Fruit fly (Drosophila melanogaster) whole organism, prepupa: ENCODE measurements around the gene CG13067.
A peak's percentile ranks its signal among the peaks of the same experiment; 100 is the strongest.

Experiments
- Blimp-1 ChIP-seq: fragments of 200-800 bp; sonication (Bioruptor generic); optimal IDR thresholded peaks from 3 replicates; lab custom pipeline; 2017; ENCODE audit warnings: missing biosample characterization, missing genetic modification characterization, mild to moderate bottlenecking, moderate library complexity, missing genetic modification reagents
- CG10631 ChIP-seq: fragments of 200-800 bp; sonication (Bioruptor generic); optimal IDR thresholded peaks from 2 replicates; lab custom pipeline; 2016; ENCODE audit warnings: missing biosample characterization, missing genetic modification characterization
- CG10669 ChIP-seq: fragments of 200-800 bp; sonication (Bioruptor generic); optimal IDR thresholded peaks from 3 replicates; lab custom pipeline; 2018; ENCODE audit warnings: missing biosample characterization, mild to moderate bottlenecking, missing genetic modification characterization, moderate library complexity
- CG11294 ChIP-seq: fragments of 200-800 bp; sonication (Bioruptor generic); IDR thresholded peaks from 2 replicates; pipeline ENCODE4 v1.3.6; 2022; ENCODE audit warnings: missing biosample characterization, missing genetic modification characterization
- CG11762 ChIP-seq: fragments of 200-800 bp; sonication (Bioruptor generic); optimal IDR thresholded peaks from 3 replicates; lab custom pipeline; 2016; ENCODE audit warnings: missing biosample characterization, missing genetic modification characterization; ENCODE audit not compliant: insufficient read depth
- CG11902 ChIP-seq: fragments of 200-800 bp; sonication (Bioruptor generic); optimal IDR thresholded peaks from 3 replicates; lab custom pipeline; 2016; ENCODE audit warnings: missing biosample characterization, missing genetic modification characterization
- CG15336 ChIP-seq: fragments of 200-800 bp; sonication (Bioruptor generic); IDR thresholded peaks from 2 replicates; pipeline ENCODE4 v1.3.6; 2022; ENCODE audit warnings: missing biosample characterization, missing genetic modification characterization
- CG3032 ChIP-seq: fragments of 200-800 bp; optimal IDR thresholded peaks from 2 replicates; lab custom pipeline; 2019; ENCODE audit warnings: missing biosample characterization, mild to moderate bottlenecking, missing genetic modification characterization, moderate library complexity
- CG32006 ChIP-seq: fragments of 200-800 bp; sonication (Bioruptor generic); optimal IDR thresholded peaks from 3 replicates; lab custom pipeline; 2017; ENCODE audit warnings: missing biosample characterization, mild to moderate bottlenecking, missing genetic modification characterization
- CG34406 ChIP-seq: fragments of 200-800 bp; sonication (Bioruptor generic); optimal IDR thresholded peaks from 3 replicates; lab custom pipeline; 2016; ENCODE audit warnings: missing biosample characterization, missing genetic modification characterization
- CG3919 ChIP-seq: fragments of 200-800 bp; sonication (Bioruptor generic); optimal IDR thresholded peaks from 3 replicates; lab custom pipeline; 2016; ENCODE audit warnings: missing biosample characterization, missing genetic modification characterization
- CG4318 ChIP-seq: fragments of 200-800 bp; sonication (Bioruptor generic); optimal IDR thresholded peaks from 3 replicates; lab custom pipeline; 2017; ENCODE audit warnings: missing biosample characterization, mild to moderate bottlenecking, missing genetic modification characterization
- CG6276 ChIP-seq: fragments of 200-800 bp; sonication (Bioruptor generic); optimal IDR thresholded peaks from 2 replicates; lab custom pipeline; 2017; ENCODE audit warnings: missing biosample characterization, mild to moderate bottlenecking, missing genetic modification characterization
- CG6792 ChIP-seq: fragments of 200-800 bp; sonication (Bioruptor generic); optimal IDR thresholded peaks from 3 replicates; lab custom pipeline; 2016; ENCODE audit warnings: missing biosample characterization, missing genetic modification characterization
- CG6808 ChIP-seq: fragments of 200-800 bp; sonication (Bioruptor generic); optimal IDR thresholded peaks from 3 replicates; lab custom pipeline; 2017; ENCODE audit warnings: missing biosample characterization, missing genetic modification characterization, mild to moderate bottlenecking, moderate library complexity, missing genetic modification reagents
- CG6854 ChIP-seq: fragments of 200-800 bp; sonication (Bioruptor generic); optimal IDR thresholded peaks from 2 replicates; lab custom pipeline; 2017; ENCODE audit warnings: missing biosample characterization, mild to moderate bottlenecking, missing genetic modification characterization
- CG7368 ChIP-seq: fragments of 200-800 bp; sonication (Bioruptor generic); optimal IDR thresholded peaks from 3 replicates; lab custom pipeline; 2016; ENCODE audit warnings: missing biosample characterization, missing genetic modification characterization
- CG8119 ChIP-seq: fragments of 200-800 bp; sonication (Bioruptor generic); IDR thresholded peaks from 3 replicates; pipeline ENCODE4 v1.3.6; 2022; ENCODE audit warnings: missing biosample characterization, missing genetic modification characterization
- CG8319 ChIP-seq: fragments of 200-800 bp; sonication (Bioruptor generic); optimal IDR thresholded peaks from 3 replicates; lab custom pipeline; 2016; ENCODE audit warnings: missing biosample characterization, missing genetic modification characterization
- CG8632 ChIP-seq: fragments of 200-800 bp; sonication (Bioruptor generic); optimal IDR thresholded peaks from 3 replicates; lab custom pipeline; 2016; ENCODE audit warnings: missing biosample characterization, missing genetic modification characterization
- CG9139 ChIP-seq: fragments of 200-800 bp; sonication (Bioruptor generic); optimal IDR thresholded peaks from 3 replicates; lab custom pipeline; 2017; ENCODE audit warnings: missing biosample characterization, mild to moderate bottlenecking, missing genetic modification characterization
- Eip78C ChIP-seq: fragments of 200-800 bp; sonication (Bioruptor generic); peaks from one replicate; lab custom pipeline; 2016; ENCODE audit warnings: missing biosample characterization, missing genetic modification characterization
- Eip93F ChIP-seq: fragments of 200-800 bp; sonication (Bioruptor generic); optimal IDR thresholded peaks from 2 replicates; lab custom pipeline; 2016; ENCODE audit warnings: missing biosample characterization, mild to moderate bottlenecking, missing genetic modification characterization
- Ets21C ChIP-seq: fragments of 200-800 bp; sonication (Bioruptor generic); optimal IDR thresholded peaks from 3 replicates; lab custom pipeline; 2016; ENCODE audit warnings: missing biosample characterization, missing genetic modification characterization
- Gug ChIP-seq: fragments of 200-800 bp; sonication (Bioruptor generic); IDR thresholded peaks from 2 replicates; pipeline ENCODE4 v1.3.6; 2022; ENCODE audit warnings: missing biosample characterization, missing genetic modification characterization
- Hr38 ChIP-seq: sonication (Bioruptor generic); optimal IDR thresholded peaks from 2 replicates; lab custom pipeline; 2016; ENCODE audit warnings: missing biosample characterization, missing genetic modification characterization
- Hr39 ChIP-seq: fragments of 200-800 bp; sonication (Bioruptor generic); optimal IDR thresholded peaks from 2 replicates; lab custom pipeline; 2016; ENCODE audit warnings: missing biosample characterization, missing genetic modification characterization
- Lpt ChIP-seq: fragments of 200-800 bp; sonication (Bioruptor generic); optimal IDR thresholded peaks from 3 replicates; lab custom pipeline; 2016; ENCODE audit warnings: missing biosample characterization, missing genetic modification characterization
- Met ChIP-seq: fragments of 200-800 bp; sonication (Bioruptor generic); optimal IDR thresholded peaks from 3 replicates; lab custom pipeline; 2016; ENCODE audit warnings: missing biosample characterization, missing genetic modification characterization
- OdsH ChIP-seq: fragments of 200-800 bp; sonication (Bioruptor generic); optimal IDR thresholded peaks from 3 replicates; lab custom pipeline; 2016; ENCODE audit warnings: missing biosample characterization, missing genetic modification characterization
- Smox ChIP-seq: fragments of 200-800 bp; sonication (Bioruptor generic); optimal IDR thresholded peaks from 3 replicates; lab custom pipeline; 2016; ENCODE audit warnings: missing biosample characterization, missing genetic modification characterization
- Sox102F ChIP-seq: fragments of 200-800 bp; sonication (Bioruptor generic); optimal IDR thresholded peaks from 2 replicates; lab custom pipeline; 2016; ENCODE audit warnings: missing biosample characterization, mild to moderate bottlenecking, missing genetic modification characterization
- Sox14 ChIP-seq: fragments of 200-800 bp; sonication (Bioruptor generic); optimal IDR thresholded peaks from 3 replicates; lab custom pipeline; 2016; ENCODE audit warnings: missing biosample characterization, missing genetic modification characterization
- Sox15 ChIP-seq: fragments of 200-800 bp; sonication (Bioruptor generic); optimal IDR thresholded peaks from 3 replicates; lab custom pipeline; 2016; ENCODE audit warnings: missing biosample characterization, missing genetic modification characterization
- achi ChIP-seq: fragments of 200-800 bp; sonication (Bioruptor generic); optimal IDR thresholded peaks from 3 replicates; lab custom pipeline; 2016; ENCODE audit warnings: missing biosample characterization, missing genetic modification characterization
- cyc ChIP-seq: fragments of 200-800 bp; sonication (Bioruptor generic); optimal IDR thresholded peaks from 3 replicates; lab custom pipeline; 2016; ENCODE audit warnings: missing biosample characterization, missing genetic modification characterization
- dac ChIP-seq: fragments of 200-800 bp; sonication (Bioruptor generic); optimal IDR thresholded peaks from 2 replicates; lab custom pipeline; 2017; ENCODE audit warnings: missing biosample characterization, mild to moderate bottlenecking, missing genetic modification characterization
- dsx ChIP-seq: fragments of 200-800 bp; optimal IDR thresholded peaks from 3 replicates; lab custom pipeline; 2019; ENCODE audit warnings: missing biosample characterization, mild to moderate bottlenecking, missing genetic modification characterization, moderate library complexity; ENCODE audit not compliant: poor library complexity, severe bottlenecking
- eg ChIP-seq: fragments of 200-800 bp; sonication (Bioruptor generic); IDR thresholded peaks from 3 replicates; pipeline ENCODE4 v1.3.6; 2022; ENCODE audit warnings: missing biosample characterization, missing genetic modification characterization
- esn ChIP-seq: fragments of 200-800 bp; sonication (Bioruptor generic); optimal IDR thresholded peaks from 2 replicates; lab custom pipeline; 2016; ENCODE audit warnings: missing biosample characterization, mild to moderate bottlenecking, missing genetic modification characterization, moderate library complexity
- fd59A ChIP-seq: fragments of 200-800 bp; sonication (Bioruptor generic); optimal IDR thresholded peaks from 2 replicates; lab custom pipeline; 2017; ENCODE audit warnings: missing biosample characterization, mild to moderate bottlenecking, missing genetic modification characterization, missing genetic modification reagents
- fd85E ChIP-seq: fragments of 200-800 bp; sonication (Bioruptor generic); optimal IDR thresholded peaks from 3 replicates; lab custom pipeline; 2016; ENCODE audit warnings: missing biosample characterization, missing genetic modification characterization
- lz ChIP-seq: fragments of 200-800 bp; sonication (Bioruptor generic); optimal IDR thresholded peaks from 3 replicates; lab custom pipeline; 2016; ENCODE audit warnings: missing biosample characterization, missing genetic modification characterization
- net ChIP-seq: fragments of 200-800 bp; sonication (Bioruptor generic); optimal IDR thresholded peaks from 3 replicates; lab custom pipeline; 2016; ENCODE audit warnings: missing biosample characterization, missing genetic modification characterization
- pdm3 ChIP-seq: fragments of 200-800 bp; sonication (Bioruptor generic); optimal IDR thresholded peaks from 3 replicates; lab custom pipeline; 2016; ENCODE audit warnings: missing biosample characterization, missing genetic modification characterization
- salr ChIP-seq, 2 experiments: fragments of 200-800 bp; sonication (Bioruptor generic); optimal IDR thresholded peaks; 3 replicates each; lab custom pipeline; 2016 to 2018; ENCODE audit warnings: missing biosample characterization in 2 of 2, missing genetic modification characterization in 2 of 2, mild to moderate bottlenecking in 1 of 2
- spab ChIP-seq: fragments of 200-800 bp; sonication (Bioruptor generic); optimal IDR thresholded peaks from 2 replicates; lab custom pipeline; 2017; ENCODE audit warnings: missing biosample characterization, mild to moderate bottlenecking, missing genetic modification characterization, missing genetic modification reagents
- ss ChIP-seq, 2 experiments: fragments of 200-800 bp; sonication (Bioruptor generic); optimal IDR thresholded peaks; 2 replicates in 1 of 2; 3 replicates in 1 of 2; lab custom pipeline; 2017 to 2018; ENCODE audit warnings: mild to moderate bottlenecking in 2 of 2, missing biosample characterization in 2 of 2, missing genetic modification characterization in 2 of 2, moderate library complexity in 1 of 2
- svp ChIP-seq: fragments of 200-800 bp; sonication (Bioruptor generic); peaks from one replicate; lab custom pipeline; 2016; ENCODE audit warnings: missing biosample characterization, missing genetic modification characterization
- topi ChIP-seq: fragments of 200-800 bp; sonication (Bioruptor generic); optimal IDR thresholded peaks from 3 replicates; lab custom pipeline; 2016; ENCODE audit warnings: missing biosample characterization, missing genetic modification characterization
- vri ChIP-seq: fragments of 200-800 bp; sonication (Bioruptor generic); optimal IDR thresholded peaks from 3 replicates; lab custom pipeline; 2016; ENCODE audit warnings: missing biosample characterization, mild to moderate bottlenecking, missing genetic modification characterization

The CG13067 gene

DNA sequence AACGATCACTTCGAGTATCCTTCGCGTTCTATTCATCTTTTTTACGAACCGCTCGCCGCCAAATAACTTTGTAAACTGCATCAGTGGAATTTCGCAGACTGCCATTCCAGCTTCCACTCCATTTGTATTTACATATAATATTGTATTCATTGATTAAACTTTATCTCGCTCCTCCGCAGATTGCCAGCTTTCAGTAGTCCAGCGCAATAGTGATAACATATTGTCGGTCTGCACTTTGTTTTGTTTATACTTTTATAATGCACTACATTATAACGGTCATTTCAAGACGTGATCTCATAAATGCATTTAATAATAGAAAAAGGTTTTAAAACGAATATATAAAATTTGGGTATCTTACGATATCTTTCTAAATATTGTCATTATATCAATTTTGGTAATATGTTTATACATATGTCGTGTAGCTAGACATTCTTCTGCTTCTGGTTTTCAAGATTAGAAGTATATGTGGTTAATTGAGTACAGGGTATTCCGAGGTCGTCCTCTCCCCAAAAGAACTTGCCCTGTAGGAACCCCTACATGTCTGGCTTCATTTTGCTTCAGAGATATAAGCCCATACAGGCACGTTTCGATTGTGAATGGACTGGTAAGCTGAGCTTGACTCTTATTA is 2.9 kb upstream of the CG13067 start, which contains the start of gene CG4950:
Gene CG4950 (minus strand): TSS at position 51 of the 628 bp plus-strand sequence.
- no peak for TF ChIP-seq Hr38 (GFP tag; lab: Kevin White, UChicago)
- peak; percentile 34 for TF ChIP-seq OdsH (GFP tag; lab: Kevin White, UChicago)
- peak; percentile 52 for TF ChIP-seq dsx (GFP tag; lab: Kevin White, UChicago)
- no peak for TF ChIP-seq salr (GFP tag; optimal IDR thresholded peaks at IDR 0.05; lab: Kevin White, UChicago)
- TF ChIP-seq Lpt, result no peak
- no peak for TF ChIP-seq Ets21C (GFP tag; lab: Kevin White, UChicago)
- TF ChIP-seq cyc (GFP tag; lab: Kevin White, UChicago), result no peak
- TF ChIP-seq CG3919, result peak; percentile 29
- TF ChIP-seq Sox102F (GFP tag; lab: Kevin White, UChicago), result no peak
- TF ChIP-seq CG34406, result peak; percentile 25
- TF ChIP-seq achi (GFP tag; lab: Kevin White, UChicago), result peak; percentile 31
- TF ChIP-seq Smox, result peak; percentile 11
- peak; percentile 42; the same call in 1 of the 2 replicates for TF ChIP-seq Gug (GFP tag; lab: Robert Waterston, UW)
- peak; percentile 87 for TF ChIP-seq Eip78C (GFP tag; lab: Kevin White, UChicago)
- TF ChIP-seq CG6854 (GFP tag; lab: Kevin White, UChicago), result no peak
- TF ChIP-seq Met (GFP tag; lab: Kevin White, UChicago), result peak; percentile 33
- TF ChIP-seq CG11902 (GFP tag; lab: Kevin White, UChicago), result no peak
- TF ChIP-seq CG8119 (GFP tag; lab: Robert Waterston, UW), result peak; percentile 20; the same call in 1 of the 3 replicates
- no peak for TF ChIP-seq dac (GFP tag; lab: Kevin White, UChicago)
- TF ChIP-seq Blimp-1, result no peak
- peak; percentile 41 for TF ChIP-seq CG6808 (GFP tag; lab: Kevin White, UChicago)
- peak; percentile 1 for TF ChIP-seq net (GFP tag; lab: Kevin White, UChicago)
- TF ChIP-seq CG10631 (GFP tag; lab: Kevin White, UChicago), result no peak
- no peak for TF ChIP-seq esn (GFP tag; lab: Kevin White, UChicago)
- TF ChIP-seq CG3032, result peak; percentile 69
- TF ChIP-seq spab, result peak; percentile 50
- no peak for TF ChIP-seq eg
- peak; percentile 27 for TF ChIP-seq topi (GFP tag; lab: Kevin White, UChicago)
- TF ChIP-seq fd59A, result peak; percentile 33
- peak; percentile 18 to 61 for TF ChIP-seq ss (GFP tag; optimal IDR thresholded peaks at IDR 0.05; lab: Kevin White, UChicago)
- peak; percentile 47 for TF ChIP-seq pdm3 (GFP tag; lab: Kevin White, UChicago)
- no peak for TF ChIP-seq vri
- TF ChIP-seq Eip93F, result no peak
- TF ChIP-seq CG11762 (GFP tag; lab: Kevin White, UChicago), result no peak
- TF ChIP-seq Sox15, result peak; percentile 32
- TF ChIP-seq CG10669 (GFP tag; lab: Kevin White, UChicago), result peak; percentile 56
- 0 out of 2 replicates have a peak, but pooled peaks have one; percentile 22 for TF ChIP-seq CG15336 (GFP tag; lab: Robert Waterston, UW)
- TF ChIP-seq CG32006 (GFP tag; lab: Kevin White, UChicago), result peak; percentile 49
- peak; percentile 25 for TF ChIP-seq CG6276
- peak; percentile 2 for TF ChIP-seq CG9139 (GFP tag; lab: Kevin White, UChicago)
- TF ChIP-seq CG8319, result no peak
- TF ChIP-seq CG11294 (GFP tag; lab: Robert Waterston, UW), result no peak
- peak; percentile 26 for TF ChIP-seq CG6792 (GFP tag; lab: Kevin White, UChicago)
- TF ChIP-seq lz (GFP tag; lab: Kevin White, UChicago), result peak; percentile 19
- TF ChIP-seq CG8632, result peak; percentile 30
- no peak for TF ChIP-seq CG7368
- peak; percentile 12 for TF ChIP-seq Hr39 (GFP tag; lab: Kevin White, UChicago)
- TF ChIP-seq Sox14, result peak; percentile 44
- TF ChIP-seq fd85E (GFP tag; lab: Kevin White, UChicago), result no peak
- no peak for TF ChIP-seq CG4318 (GFP tag; lab: Kevin White, UChicago)
- peak; percentile 74 for TF ChIP-seq svp (GFP tag; lab: Kevin White, UChicago)
